5 fruit fly cellular contexts compared by ENCODE assay signal in genomic region chr2L:20918733-20919132, dm6.
TF ChIP-seq lines count a peak whose summit lies in the region.

Gene CG43739, minus strand, starts transcription at chr2L:20918931.
Gene sky, minus strand, starts transcription at chr2L:20918931.

- peak; percentile 18 for TF ChIP-seq CTCF in whole organism, embryonic (GFP tag; optimal IDR thresholded peaks at IDR 0.05; lab: Kevin White, UChicago)

TF ChIP-seq in whole organism, adult, 20 proteins besides CTCF, POLR2A, EP300 and RAD21 (continues in another document):
- TF ChIP-seq Clk (GFP tag; optimal IDR thresholded peaks at IDR 0.05; lab: Kevin White, UChicago), result no peak
- no peak for TF ChIP-seq kay (GFP tag; lab: Kevin White, UChicago; ENCODE audit: borderline replicate concordance)
- no peak for TF ChIP-seq ovo (GFP tag; optimal IDR thresholded peaks at IDR 0.05; lab: Kevin White, UChicago)
- TF ChIP-seq CG11617 (GFP tag; optimal IDR thresholded peaks at IDR 0.05; lab: Kevin White, UChicago), result no peak
- no peak for TF ChIP-seq CG7045 (GFP tag; optimal IDR thresholded peaks at IDR 0.05; lab: Kevin White, UChicago)
- peak; percentile 76 for TF ChIP-seq cic (GFP tag; optimal IDR thresholded peaks at IDR 0.05; lab: Kevin White, UChicago)
- TF ChIP-seq CG33017 (tag; optimal IDR thresholded peaks at IDR 0.05; lab: Kevin White, UChicago), result no peak
- no peak for TF ChIP-seq cnc (optimal IDR thresholded peaks at IDR 0.05; lab: Kevin White, UChicago)
- TF ChIP-seq toe (GFP tag; optimal IDR thresholded peaks at IDR 0.05; lab: Kevin White, UChicago), result no peak
- peak; percentile 3 for TF ChIP-seq CG12768 (GFP tag; optimal IDR thresholded peaks at IDR 0.05; lab: Kevin White, UChicago)
- TF ChIP-seq bab1 (GFP tag; optimal IDR thresholded peaks at IDR 0.05; lab: Kevin White, UChicago), result peak; percentile 8
- no peak for TF ChIP-seq Crg-1 (GFP tag; optimal IDR thresholded peaks at IDR 0.05; lab: Kevin White, UChicago)
- no peak for TF ChIP-seq tj (GFP tag; optimal IDR thresholded peaks at IDR 0.05; lab: Kevin White, UChicago)
- no peak for TF ChIP-seq CG5204 (GFP tag; optimal IDR thresholded peaks at IDR 0.05; lab: Kevin White, UChicago)
- TF ChIP-seq CG1620 (GFP tag; optimal IDR thresholded peaks at IDR 0.05; lab: Kevin White, UChicago), result no peak
- peak; percentile 11 for TF ChIP-seq CG14711 (tag; optimal IDR thresholded peaks at IDR 0.05; lab: Kevin White, UChicago)
- peak; percentile 2 for TF ChIP-seq CG7101 (tag; optimal IDR thresholded peaks at IDR 0.05; lab: Kevin White, UChicago)
- no peak for TF ChIP-seq Mnt (GFP tag; optimal IDR thresholded peaks at IDR 0.05; lab: Kevin White, UChicago)
- TF ChIP-seq pad (GFP tag; optimal IDR thresholded peaks at IDR 0.05; lab: Kevin White, UChicago), result peak; percentile 3

TF ChIP-seq in whole organism, embryonic, 481 proteins besides CTCF, POLR2A, EP300 and RAD21 (continues in another document):
- TF ChIP-seq ewg (GFP tag; optimal IDR thresholded peaks at IDR 0.05; lab: Kevin White, UChicago) (peak; percentile 35), Dek (tag; optimal IDR thresholded peaks at IDR 0.05; lab: Kevin White, UChicago) (no peak), CG34224 (GFP tag; IDR thresholded peaks at IDR 0.05; lab: Robert Waterston, UW; ENCODE audit: partially characterized antibody) (peak; percentile 84), Trl (optimal IDR thresholded peaks at IDR 0.05; lab: Kevin White, UChicago) (no peak), Trl (GFP tag; optimal IDR thresholded peaks at IDR 0.05; lab: Kevin White, UChicago) (peak; percentile 52), bigmax (GFP tag; optimal IDR thresholded peaks at IDR 0.05; lab: Kevin White, UChicago) (no peak), da (GFP tag; optimal IDR thresholded peaks at IDR 0.05; lab: Kevin White, UChicago) (no peak), CG12104 (GFP tag; optimal IDR thresholded peaks at IDR 0.05; lab: Kevin White, UChicago) (peak; percentile 17), ftz-f1 (GFP tag; optimal IDR thresholded peaks at IDR 0.05; lab: Kevin White, UChicago) (no peak), CG13287 (GFP tag; IDR thresholded peaks at IDR 0.05; lab: Robert Waterston, UW; ENCODE audit: partially characterized antibody) (peak; percentile 88), bab2 (GFP tag; optimal IDR thresholded peaks at IDR 0.05; lab: Kevin White, UChicago) (peak; percentile 20), lmd (GFP tag; IDR thresholded peaks at IDR 0.05; lab: Robert Waterston, UW) (0 out of 2 replicates have a peak, but pooled peaks have one; percentile 6), chif (GFP tag; optimal IDR thresholded peaks at IDR 0.05; lab: Kevin White, UChicago) (peak in 1 of 2 experiments; percentile 13), CG30403 (GFP tag; optimal IDR thresholded peaks at IDR 0.05; lab: Kevin White, UChicago) (peak; percentile 28), prd (optimal IDR thresholded peaks at IDR 0.05; lab: Kevin White, UChicago) (no peak), prd (GFP tag; IDR thresholded peaks at IDR 0.05; lab: Robert Waterston, UW) (peak; percentile 36; the same call in 1 of the 3 replicates), Ets97D (GFP tag; optimal IDR thresholded peaks at IDR 0.05; lab: Kevin White, UChicago) (peak; percentile 79), CG17829 (tag; optimal IDR thresholded peaks at IDR 0.05; lab: Kevin White, UChicago) (peak; percentile 36)

TF ChIP-seq in whole organism, prepupa, 60 proteins besides CTCF, POLR2A, EP300 and RAD21 (continues in another document):
- TF ChIP-seq CG34406 (GFP tag; optimal IDR thresholded peaks at IDR 0.05; lab: Kevin White, UChicago) (no peak), CG10631 (GFP tag; optimal IDR thresholded peaks at IDR 0.05; lab: Kevin White, UChicago) (no peak), CG6276 (GFP tag; optimal IDR thresholded peaks at IDR 0.05; lab: Kevin White, UChicago) (peak; percentile 94), salr (GFP tag; optimal IDR thresholded peaks at IDR 0.05; lab: Kevin White, UChicago) (no peak), Eip75B (GFP tag; optimal IDR thresholded peaks at IDR 0.05; lab: Kevin White, UChicago) (peak; percentile 2), CG32006 (GFP tag; optimal IDR thresholded peaks at IDR 0.05; lab: Kevin White, UChicago) (no peak), achi (GFP tag; optimal IDR thresholded peaks at IDR 0.05; lab: Kevin White, UChicago) (no peak), CG3919 (GFP tag; optimal IDR thresholded peaks at IDR 0.05; lab: Kevin White, UChicago) (peak; percentile 30), CG31627 (GFP tag; optimal IDR thresholded peaks at IDR 0.05; lab: Kevin White, UChicago) (peak; percentile 19), CG6808 (GFP tag; optimal IDR thresholded peaks at IDR 0.05; lab: Kevin White, UChicago) (no peak), fkh (GFP tag; optimal IDR thresholded peaks at IDR 0.05; lab: Kevin White, UChicago) (peak; percentile 80), Eip93F (GFP tag; optimal IDR thresholded peaks at IDR 0.05; lab: Kevin White, UChicago) (no peak), Gug (GFP tag; IDR thresholded peaks at IDR 0.05; lab: Robert Waterston, UW) (no peak), cyc (GFP tag; optimal IDR thresholded peaks at IDR 0.05; lab: Kevin White, UChicago) (peak; percentile 2), CG6163 (GFP tag; IDR thresholded peaks at IDR 0.05; lab: Robert Waterston, UW) (peak; percentile 5; the same call in 1 of the 3 replicates), CG8119 (GFP tag; IDR thresholded peaks at IDR 0.05; lab: Robert Waterston, UW) (no peak), Hr39 (GFP tag; optimal IDR thresholded peaks at IDR 0.05; lab: Kevin White, UChicago) (peak; percentile 6), lz (GFP tag; optimal IDR thresholded peaks at IDR 0.05; lab: Kevin White, UChicago) (peak; percentile 31), CG1621 (tag; optimal IDR thresholded peaks at IDR 0.05; lab: Kevin White, UChicago) (peak; percentile 38), topi (GFP tag; optimal IDR thresholded peaks at IDR 0.05; lab: Kevin White, UChicago) (peak; percentile 12)

TF ChIP-seq in whole organism, pupa, 21 proteins besides CTCF, POLR2A, EP300 and RAD21:
- no peak for TF ChIP-seq Pif1A (GFP tag; optimal IDR thresholded peaks at IDR 0.05; lab: Kevin White, UChicago)
- no peak for TF ChIP-seq D1 (tag; optimal IDR thresholded peaks at IDR 0.05; lab: Kevin White, UChicago)
- TF ChIP-seq CG15710 (tag; optimal IDR thresholded peaks at IDR 0.05; lab: Kevin White, UChicago), result no peak
- TF ChIP-seq Ets98B (GFP tag; IDR thresholded peaks at IDR 0.05; lab: Robert Waterston, UW), result peak; percentile 18; the same call in 1 of the 2 replicates
- TF ChIP-seq CG14655 (GFP tag; optimal IDR thresholded peaks at IDR 0.05; lab: Kevin White, UChicago), result no peak
- 0 out of 3 replicates have a peak, but pooled peaks have one; percentile 6 for TF ChIP-seq CG4496 (GFP tag; IDR thresholded peaks at IDR 0.05; lab: Robert Waterston, UW)
- TF ChIP-seq CG17806 (tag; optimal IDR thresholded peaks at IDR 0.05; lab: Kevin White, UChicago), result no peak
- no peak for TF ChIP-seq rn (GFP tag; IDR thresholded peaks at IDR 0.05; lab: Robert Waterston, UW)

TF ChIP-seq in whole organism, wandering third instar larva, 38 proteins besides CTCF, POLR2A, EP300 and RAD21:
- TF ChIP-seq Sp1 (GFP tag; optimal IDR thresholded peaks at IDR 0.05; lab: Kevin White, UChicago) (no peak), Hr83 (GFP tag; optimal IDR thresholded peaks at IDR 0.05; lab: Kevin White, UChicago; ENCODE audit: poor library complexity, severe bottlenecking) (peak; percentile 74), Hnf4 (GFP tag; optimal IDR thresholded peaks at IDR 0.05; lab: Kevin White, UChicago) (peak; percentile 59), tai (GFP tag; optimal IDR thresholded peaks at IDR 0.05; lab: Kevin White, UChicago) (no peak), jim (GFP tag; optimal IDR thresholded peaks at IDR 0.05; lab: Kevin White, UChicago) (no peak), usp (GFP tag; optimal IDR thresholded peaks at IDR 0.05; lab: Kevin White, UChicago) (no peak), Myc (optimal IDR thresholded peaks at IDR 0.05; lab: Kevin White, UChicago) (peak; percentile 18), br (GFP tag; optimal IDR thresholded peaks at IDR 0.05; lab: Kevin White, UChicago) (peak; percentile 4), h (GFP tag; optimal IDR thresholded peaks at IDR 0.05; lab: Kevin White, UChicago) (peak; percentile 40), Mio (GFP tag; optimal IDR thresholded peaks at IDR 0.05; lab: Kevin White, UChicago) (no peak), CG9705 (GFP tag; optimal IDR thresholded peaks at IDR 0.05; lab: Kevin White, UChicago) (no peak), foxo (GFP tag; optimal IDR thresholded peaks at IDR 0.05; lab: Kevin White, UChicago) (peak in 1 of 2 experiments; percentile 32), dmrt93B (GFP tag; optimal IDR thresholded peaks at IDR 0.05; lab: Kevin White, UChicago) (no peak), CrebA (GFP tag; optimal IDR thresholded peaks at IDR 0.05; lab: Kevin White, UChicago; ENCODE audit: borderline replicate concordance) (no peak), ey (GFP tag; optimal IDR thresholded peaks at IDR 0.05; lab: Kevin White, UChicago) (peak; percentile 3)
